Worm (Caenorhabditis elegans): Measurements from ENCODE around the gene K02E7.4.

Gene K02E7.4

ce11 chrII:1070875-1071274 is 1.3 kb upstream of the K02E7.4 start, which contains the start of gene K02E7.12:
Gene K02E7.12, plus strand, starts transcription at chrII:1071175.
- TF ChIP-seq ceh-43 (GFP tag; optimal IDR thresholded peaks at IDR 0.05): no peak
- no peak for TF ChIP-seq drap-1 (GFP tag; optimal IDR thresholded peaks at IDR 0.05)
- TF ChIP-seq sem-2 (GFP tag; optimal IDR thresholded peaks at IDR 0.05): no peak
- no peak for TF ChIP-seq nhr-237 (tag; optimal IDR thresholded peaks at IDR 0.05)
- no peak for TF ChIP-seq cnd-1 (tag; optimal IDR thresholded peaks at IDR 0.05)
- TF ChIP-seq ham-2 (GFP tag; optimal IDR thresholded peaks at IDR 0.05): no peak
- TF ChIP-seq nhr-28 (tag; optimal IDR thresholded peaks at IDR 0.05): no peak
- TF ChIP-seq mep-1 (tag; optimal IDR thresholded peaks at IDR 0.05): no peak
- TF ChIP-seq ztf-11 (tag; optimal IDR thresholded peaks at IDR 0.05): no peak
- no peak for TF ChIP-seq ceh-83 (GFP tag; optimal IDR thresholded peaks at IDR 0.05)

- no peak for TF ChIP-seq elt-1 (tag; optimal IDR thresholded peaks at IDR 0.05; ENCODE audit: borderline replicate concordance, insufficient read depth)
- peak; percentile 61 for TF ChIP-seq lsy-2 (tag; optimal IDR thresholded peaks at IDR 0.05)
Observed at ce11 chrII:1071432-1071831, 774 bp upstream of the K02E7.4 start.

ce11 chrII:1075424-1075823 is 3.2 kb downstream of the K02E7.4 start, which contains the start of gene K02E7.11:
Gene K02E7.11, minus strand, starts transcription at chrII:1075524.
- TF ChIP-seq snpc-4 (tag; optimal IDR thresholded peaks at IDR 0.05): no peak
- no peak for TF ChIP-seq zip-8 (tag; optimal IDR thresholded peaks at IDR 0.05)
- TF ChIP-seq blmp-1 (tag; optimal IDR thresholded peaks at IDR 0.05): no peak
- no peak for TF ChIP-seq mep-1 (tag; optimal IDR thresholded peaks at IDR 0.05)
- no peak for TF ChIP-seq pha-4 (tag; optimal IDR thresholded peaks at IDR 0.05)
- no peak for TF ChIP-seq tbx-8 (GFP tag; optimal IDR thresholded peaks at IDR 0.05)
- no peak for TF ChIP-seq cnd-1 (tag; optimal IDR thresholded peaks at IDR 0.05)
- TF ChIP-seq drap-1 (GFP tag; optimal IDR thresholded peaks at IDR 0.05): no peak
- no peak for TF ChIP-seq hlh-1 (tag; optimal IDR thresholded peaks at IDR 0.05)
- no peak for TF ChIP-seq lin-32 (GFP tag; optimal IDR thresholded peaks at IDR 0.05)
- TF ChIP-seq nhr-2 (tag; optimal IDR thresholded peaks at IDR 0.05): no peak

- no peak for TF ChIP-seq nhr-237 (tag; optimal IDR thresholded peaks at IDR 0.05)
- no peak for TF ChIP-seq M03D4.4 (tag; optimal IDR thresholded peaks at IDR 0.05)
- no peak for TF ChIP-seq cnd-1 (tag; optimal IDR thresholded peaks at IDR 0.05)
- no peak for TF ChIP-seq ham-2 (GFP tag; optimal IDR thresholded peaks at IDR 0.05)
- no peak for TF ChIP-seq elt-1 (tag; optimal IDR thresholded peaks at IDR 0.05; ENCODE audit: borderline replicate concordance, insufficient read depth)
- TF ChIP-seq ceh-83 (GFP tag; optimal IDR thresholded peaks at IDR 0.05): no peak
- TF ChIP-seq nhr-28 (tag; optimal IDR thresholded peaks at IDR 0.05): no peak
- TF ChIP-seq lsy-2 (tag; optimal IDR thresholded peaks at IDR 0.05): no peak
- no peak for TF ChIP-seq unc-62 (GFP tag; optimal IDR thresholded peaks at IDR 0.05)
- no peak for TF ChIP-seq tbx-8 (GFP tag; optimal IDR thresholded peaks at IDR 0.05)
- no peak for TF ChIP-seq ces-1 (GFP tag; optimal IDR thresholded peaks at IDR 0.05)
- TF ChIP-seq elt-3 (tag; optimal IDR thresholded peaks at IDR 0.05): no peak
- no peak for TF ChIP-seq lin-32 (GFP tag; optimal IDR thresholded peaks at IDR 0.05)
- no peak for TF ChIP-seq hlh-1 (tag; optimal IDR thresholded peaks at IDR 0.05)
- no peak for TF ChIP-seq sptf-1 (tag; optimal IDR thresholded peaks at IDR 0.05)
- TF ChIP-seq sem-2 (GFP tag; optimal IDR thresholded peaks at IDR 0.05): no peak
- no peak for TF ChIP-seq drap-1 (GFP tag; optimal IDR thresholded peaks at IDR 0.05)
- no peak for TF ChIP-seq lin-13 (tag; optimal IDR thresholded peaks at IDR 0.05)
- TF ChIP-seq mep-1 (tag; optimal IDR thresholded peaks at IDR 0.05): no peak
- no peak for TF ChIP-seq mab-5 (tag; optimal IDR thresholded peaks at IDR 0.05)
Observed at ce11 chrII:1082859-1083258, 10.7 kb downstream of the K02E7.4 start, which contains the start of gene K02E7.1. Gene K02E7.1, plus strand, starts transcription at chrII:1083159.

ce11 chrII:1084899-1085298 is 12.7 kb downstream of the K02E7.4 start:
- TF ChIP-seq hlh-1 (tag; optimal IDR thresholded peaks at IDR 0.05): peak; percentile 75
- TF ChIP-seq unc-120 (tag; optimal IDR thresholded peaks at IDR 0.05; ENCODE audit: poor library complexity, severe bottlenecking): peak; percentile 13
- no peak for TF ChIP-seq pha-4 (tag; optimal IDR thresholded peaks at IDR 0.05)
- TF ChIP-seq unc-62 (GFP tag; optimal IDR thresholded peaks at IDR 0.05): peak; percentile 71
- TF ChIP-seq nhr-28 (tag; optimal IDR thresholded peaks at IDR 0.05): no peak
- peak; percentile 6 for TF ChIP-seq ces-1 (GFP tag; optimal IDR thresholded peaks at IDR 0.05)

- TF ChIP-seq nhr-2 (tag; optimal IDR thresholded peaks at IDR 0.05) (no peak), ceh-83 (GFP tag; optimal IDR thresholded peaks at IDR 0.05) (no peak), snpc-4 (tag; optimal IDR thresholded peaks at IDR 0.05) (no peak), nhr-28 (tag; optimal IDR thresholded peaks at IDR 0.05) (no peak), elt-1 (tag; optimal IDR thresholded peaks at IDR 0.05; ENCODE audit: borderline replicate concordance, insufficient read depth) (no peak), nhr-76 (tag; optimal IDR thresholded peaks at IDR 0.05) (no peak), tbx-8 (GFP tag; optimal IDR thresholded peaks at IDR 0.05) (no peak), sptf-1 (tag; optimal IDR thresholded peaks at IDR 0.05) (no peak), M03D4.4 (tag; optimal IDR thresholded peaks at IDR 0.05) (no peak), bed-3 (GFP tag; optimal IDR thresholded peaks at IDR 0.05) (no peak), flh-1 (GFP tag; optimal IDR thresholded peaks at IDR 0.05) (no peak), mab-5 (tag; optimal IDR thresholded peaks at IDR 0.05) (no peak), unc-62 (GFP tag; optimal IDR thresholded peaks at IDR 0.05) (no peak), cnd-1 (tag; optimal IDR thresholded peaks at IDR 0.05) (no peak), pha-4 (tag; optimal IDR thresholded peaks at IDR 0.05) (no peak), hlh-1 (tag; optimal IDR thresholded peaks at IDR 0.05) (no peak), lsy-2 (tag; optimal IDR thresholded peaks at IDR 0.05) (no peak), sem-2 (GFP tag; optimal IDR thresholded peaks at IDR 0.05) (no peak)
Observed at ce11 chrII:1085546-1085945, 13.3 kb downstream of the K02E7.4 start.
